Fruit fly (Drosophila melanogaster) whole organism, embryonic: ENCODE data around the gene Cyp310a1.

Experiments
- Aef1 ChIP-seq: fragments of 200-800 bp; sonication (Bioruptor generic); IDR thresholded peaks from 3 replicates; pipeline ENCODE4 v1.3.6; 2022; ENCODE audit warnings: missing biosample characterization, missing genetic modification characterization
- Asciz ChIP-seq: fragments of 200-800 bp; sonication (Bioruptor generic); optimal IDR thresholded peaks from 2 replicates; lab custom pipeline; 2017; ENCODE audit warnings: missing biosample characterization, mild to moderate bottlenecking, missing genetic modification characterization, missing genetic modification reagents
- BtbVII ChIP-seq: fragments of 200-800 bp; sonication (Bioruptor generic); optimal IDR thresholded peaks from 3 replicates; lab custom pipeline; 2017; ENCODE audit warnings: missing biosample characterization, mild to moderate bottlenecking, missing genetic modification characterization
- C15 ChIP-seq: fragments of 200-800 bp; sonication (Bioruptor generic); IDR thresholded peaks from 3 replicates; pipeline ENCODE4 v1.3.6; 2022; ENCODE audit warnings: missing biosample characterization, missing genetic modification characterization
- CG1024 ChIP-seq: fragments of 200-800 bp; sonication (Bioruptor generic); IDR thresholded peaks from 2 replicates; pipeline ENCODE4 v1.3.6; 2022; ENCODE audit warnings: missing biosample characterization, missing genetic modification characterization
- CG10431 ChIP-seq: fragments of 200-800 bp; sonication (Bioruptor generic); optimal IDR thresholded peaks from 3 replicates; lab custom pipeline; 2018; ENCODE audit warnings: missing biosample characterization, mild to moderate bottlenecking, missing genetic modification characterization
- CG10543 ChIP-seq: fragments of 200-800 bp; sonication (Bioruptor generic); optimal IDR thresholded peaks from 3 replicates; lab custom pipeline; 2017; ENCODE audit warnings: missing biosample characterization, mild to moderate bottlenecking, missing genetic modification characterization, moderate library complexity
- CG10654 ChIP-seq: fragments of 200-800 bp; sonication (Bioruptor generic); optimal IDR thresholded peaks from 2 replicates; lab custom pipeline; 2016; ENCODE audit warnings: missing biosample characterization, missing genetic modification characterization
- CG12236 ChIP-seq: fragments of 200-800 bp; sonication (Bioruptor generic); optimal IDR thresholded peaks from 2 replicates; lab custom pipeline; 2016; ENCODE audit warnings: missing biosample characterization, missing genetic modification characterization
- CG13775 ChIP-seq: fragments of 200-800 bp; sonication (Bioruptor generic); optimal IDR thresholded peaks from 3 replicates; lab custom pipeline; 2017; ENCODE audit warnings: missing biosample characterization, mild to moderate bottlenecking, missing genetic modification characterization
- CG14014 ChIP-seq: fragments of 200-800 bp; sonication (Bioruptor generic); IDR thresholded peaks from 2 replicates; pipeline ENCODE4 v1.3.6; 2022; ENCODE audit warnings: missing biosample characterization, missing genetic modification characterization
- CG18262 ChIP-seq: fragments of 200-800 bp; optimal IDR thresholded peaks from 3 replicates; lab custom pipeline; 2019; ENCODE audit warnings: missing biosample characterization, mild to moderate bottlenecking, missing genetic modification characterization, moderate library complexity
- CG31441 ChIP-seq: fragments of 200-800 bp; sonication (Bioruptor generic); IDR thresholded peaks from 2 replicates; pipeline ENCODE4 v1.3.6; 2022; ENCODE audit warnings: missing biosample characterization, missing genetic modification characterization
- CG32532 ChIP-seq: fragments of 200-800 bp; sonication (Bioruptor generic); IDR thresholded peaks from 2 replicates; pipeline ENCODE4 v1.3.6; 2022; ENCODE audit warnings: missing biosample characterization, missing genetic modification characterization
- CG3726 ChIP-seq: fragments of 200-800 bp; sonication (Bioruptor generic); IDR thresholded peaks from 3 replicates; pipeline ENCODE4, ENCODE4 v1.3.6; 2022; ENCODE audit warnings: missing biosample characterization, missing genetic modification characterization
- CG3995 ChIP-seq: fragments of 200-800 bp; sonication (Bioruptor generic); optimal IDR thresholded peaks from 3 replicates; lab custom pipeline; 2016; ENCODE audit warnings: missing biosample characterization, missing genetic modification characterization
- CG6765 ChIP-seq: fragments of 200-800 bp; sonication (Bioruptor generic); optimal IDR thresholded peaks from 3 replicates; lab custom pipeline; 2017; ENCODE audit warnings: missing biosample characterization, mild to moderate bottlenecking, missing genetic modification characterization
- CG8388 ChIP-seq: fragments of 200-800 bp; sonication (Bioruptor generic); optimal IDR thresholded peaks from 2 replicates; lab custom pipeline; 2019; ENCODE audit warnings: missing biosample characterization, mild to moderate bottlenecking, missing genetic modification characterization, moderate library complexity
- CG9727 ChIP-seq: fragments of 200-800 bp; sonication (Bioruptor generic); optimal IDR thresholded peaks from 3 replicates; lab custom pipeline; 2017; ENCODE audit warnings: missing biosample characterization, mild to moderate bottlenecking, missing genetic modification characterization
- CG9932 ChIP-seq: fragments of 200-800 bp; sonication (Bioruptor generic); IDR thresholded peaks from 2 replicates; pipeline ENCODE4 v1.3.6; 2022; ENCODE audit warnings: missing biosample characterization, missing genetic modification characterization
- CkIIα-i1 ChIP-seq: fragments of 200-800 bp; sonication (Bioruptor generic); IDR thresholded peaks from 2 replicates; pipeline ENCODE4 v1.3.6; 2022; ENCODE audit warnings: missing biosample characterization, missing genetic modification characterization
- D ChIP-seq, 2 experiments: fragments of 200-800 bp in 1 of 2; fragments of >200 bp in 1 of 2; sonication (Bioruptor generic) in 1 of 2; optimal IDR thresholded peaks; 2 replicates in 1 of 2; 3 replicates in 1 of 2; lab custom pipeline; 2017; ENCODE audit warnings: mild to moderate bottlenecking in 1 of 2, missing biosample characterization in 1 of 2, missing genetic modification characterization in 1 of 2, missing genetic modification reagents in 1 of 2
- Dp ChIP-seq: fragments of 200-800 bp; sonication (Bioruptor generic); optimal IDR thresholded peaks from 2 replicates; lab custom pipeline; 2018; ENCODE audit warnings: missing biosample characterization, mild to moderate bottlenecking, missing genetic modification characterization, moderate library complexity
- Dref ChIP-seq: fragments of 200-800 bp; sonication (Bioruptor generic); IDR thresholded peaks from 2 replicates; pipeline ENCODE4 v1.3.6; 2022; ENCODE audit warnings: missing biosample characterization, missing genetic modification characterization
- Hr3 ChIP-seq: fragments of 200-800 bp; sonication (Bioruptor generic); optimal IDR thresholded peaks from 3 replicates; lab custom pipeline; 2016; ENCODE audit warnings: missing biosample characterization, missing genetic modification characterization
- MESR4 ChIP-seq: fragments of 200-800 bp; sonication (Bioruptor generic); optimal IDR thresholded peaks from 2 replicates; lab custom pipeline; 2018; ENCODE audit warnings: missing biosample characterization, mild to moderate bottlenecking, missing genetic modification characterization, moderate library complexity
- MTF-1 ChIP-seq: fragments of 200-800 bp; sonication (Bioruptor generic); optimal IDR thresholded peaks from 2 replicates; lab custom pipeline; 2018; ENCODE audit warnings: missing biosample characterization, mild to moderate bottlenecking, missing genetic modification characterization, borderline replicate concordance
- Nf-YA ChIP-seq: fragments of 200-800 bp; sonication (Bioruptor generic); IDR thresholded peaks from 2 replicates; pipeline ENCODE4 v1.3.6; 2022; ENCODE audit warnings: missing biosample characterization, missing genetic modification characterization
- Rx ChIP-seq: fragments of 200-800 bp; sonication (Bioruptor generic); IDR thresholded peaks from 2 replicates; pipeline ENCODE4 v1.3.6; 2022; ENCODE audit warnings: missing biosample characterization, missing genetic modification characterization
- Spps ChIP-seq: fragments of 200-800 bp; sonication (Bioruptor generic); optimal IDR thresholded peaks from 2 replicates; lab custom pipeline; 2018; ENCODE audit warnings: missing biosample characterization, mild to moderate bottlenecking, missing genetic modification characterization
- Stat92E ChIP-seq, 3 experiments: fragments of >200 bp in 2 of 3; fragments of 200-800 bp in 1 of 3; sonication (Bioruptor generic) in 1 of 3; optimal IDR thresholded peaks; 2 replicates each; lab custom pipeline; 2017 to 2019; ENCODE audit warnings: missing biosample characterization in 3 of 3, missing genetic modification characterization in 3 of 3, mild to moderate bottlenecking in 1 of 3, moderate library complexity in 1 of 3
- TFAM ChIP-seq: fragments of 200-800 bp; sonication (Bioruptor generic); optimal IDR thresholded peaks from 2 replicates; lab custom pipeline; 2017; ENCODE audit warnings: missing biosample characterization, missing genetic modification characterization, inconsistent platforms
- al ChIP-seq: fragments of 200-800 bp; sonication (Bioruptor generic); IDR thresholded peaks from 2 replicates; pipeline ENCODE4 v1.3.6; 2022; ENCODE audit warnings: missing biosample characterization, missing genetic modification characterization
- btn ChIP-seq: fragments of 200-800 bp; sonication (Bioruptor generic); optimal IDR thresholded peaks from 2 replicates; lab custom pipeline; 2016; ENCODE audit warnings: missing biosample characterization, missing genetic modification characterization
- chm ChIP-seq: fragments of 200-800 bp; sonication (Bioruptor generic); IDR thresholded peaks from 2 replicates; pipeline ENCODE4 v1.3.6; 2022; ENCODE audit warnings: missing biosample characterization, missing genetic modification characterization
- chn ChIP-seq: fragments of 200-800 bp; sonication (Bioruptor generic); optimal IDR thresholded peaks from 2 replicates; lab custom pipeline; 2016; ENCODE audit warnings: missing biosample characterization, missing genetic modification characterization
- dati ChIP-seq: fragments of 200-800 bp; sonication (Bioruptor generic); IDR thresholded peaks from 2 replicates; pipeline ENCODE4 v1.3.6; 2022; ENCODE audit warnings: missing biosample characterization, missing genetic modification characterization
- emc ChIP-seq: fragments of 200-800 bp; sonication (Bioruptor generic); optimal IDR thresholded peaks from 2 replicates; lab custom pipeline; 2016; ENCODE audit warnings: missing biosample characterization, missing genetic modification characterization
- en ChIP-seq: fragments of 200-800 bp; sonication (Bioruptor generic); optimal IDR thresholded peaks from 2 replicates; lab custom pipeline; 2016; ENCODE audit warnings: missing biosample characterization, missing genetic modification characterization
- esg ChIP-seq: fragments of 200-800 bp; sonication (Bioruptor generic); conservative IDR thresholded peaks from 2 replicates; pipeline ENCODE4 v1.3.6; 2022; ENCODE audit warnings: missing biosample characterization, missing genetic modification characterization
- her ChIP-seq: fragments of 200-800 bp; sonication (Bioruptor generic); optimal IDR thresholded peaks from 2 replicates; lab custom pipeline; 2016; ENCODE audit warnings: missing biosample characterization, missing genetic modification characterization
- kni ChIP-seq: fragments of 200-800 bp; sonication (Bioruptor generic); optimal IDR thresholded peaks from 3 replicates; lab custom pipeline; 2017; ENCODE audit warnings: mild to moderate bottlenecking, missing biosample characterization, missing genetic modification reagents, missing genetic modification characterization
- mam ChIP-seq: fragments of 200-800 bp; sonication (Bioruptor generic); optimal IDR thresholded peaks from 3 replicates; lab custom pipeline; 2016; ENCODE audit warnings: missing biosample characterization, missing genetic modification characterization
- phol ChIP-seq: fragments of 200-800 bp; sonication (Bioruptor generic); optimal IDR thresholded peaks from 3 replicates; lab custom pipeline; 2018; ENCODE audit warnings: missing biosample characterization, mild to moderate bottlenecking, missing genetic modification characterization, moderate library complexity
- psq ChIP-seq: fragments of 200-800 bp; sonication (Bioruptor generic); optimal IDR thresholded peaks from 2 replicates; lab custom pipeline; 2017; ENCODE audit warnings: missing biosample characterization, missing genetic modification characterization
- pum ChIP-seq: fragments of 200-800 bp; sonication (Bioruptor generic); optimal IDR thresholded peaks from 2 replicates; lab custom pipeline; 2016; ENCODE audit warnings: missing biosample characterization, missing genetic modification characterization
- repo ChIP-seq: fragments of 200-800 bp; sonication (Bioruptor generic); optimal IDR thresholded peaks from 2 replicates; lab custom pipeline; 2016; ENCODE audit warnings: missing biosample characterization, missing genetic modification characterization
- shn ChIP-seq: fragments of 200-800 bp; sonication (Bioruptor generic); optimal IDR thresholded peaks from 3 replicates; lab custom pipeline; 2016; ENCODE audit warnings: missing biosample characterization, missing genetic modification characterization
- sima ChIP-seq: fragments of 200-800 bp; sonication (Bioruptor generic); optimal IDR thresholded peaks from 2 replicates; lab custom pipeline; 2016; ENCODE audit warnings: missing biosample characterization, missing genetic modification characterization
- sug ChIP-seq: fragments of 200-800 bp; optimal IDR thresholded peaks from 2 replicates; lab custom pipeline; 2019; ENCODE audit warnings: missing biosample characterization, mild to moderate bottlenecking, missing genetic modification characterization, moderate library complexity
- zf30C ChIP-seq: fragments of 200-800 bp; sonication (Bioruptor generic); optimal IDR thresholded peaks from 3 replicates; lab custom pipeline; 2018; ENCODE audit warnings: missing biosample characterization, mild to moderate bottlenecking, missing genetic modification characterization

The Cyp310a1 gene

DNA sequence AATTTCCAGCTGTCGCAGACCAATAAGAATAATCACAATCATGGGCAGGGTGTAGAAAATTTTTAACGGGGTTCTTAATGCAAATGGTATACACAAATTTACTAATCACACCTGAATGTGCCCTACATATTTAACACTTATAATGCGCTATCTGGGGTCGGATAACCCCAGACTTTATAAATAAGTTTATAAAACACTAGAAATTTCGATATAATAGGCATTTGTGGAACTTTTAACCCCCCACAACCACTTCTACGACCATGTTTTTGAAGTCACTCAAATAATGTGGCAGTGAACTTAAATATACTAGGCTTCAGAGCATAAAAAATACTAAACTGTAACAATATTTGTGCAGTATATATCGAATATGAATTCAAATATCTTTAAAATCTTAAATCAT lies 47.8 kb downstream of the Cyp310a1 start, which contains the start of gene CG10413 (continued):
- TF ChIP-seq phol (tag; lab: Kevin White, UChicago): peak; percentile 97
- TF ChIP-seq chm (GFP tag; lab: Robert Waterston, UW): peak; percentile 93
- TF ChIP-seq Spps (tag; lab: Kevin White, UChicago): peak; percentile 95
- TF ChIP-seq shn (GFP tag; lab: Kevin White, UChicago): peak; percentile 98
- peak; percentile 87 for TF ChIP-seq sima (GFP tag; lab: Kevin White, UChicago)
- TF ChIP-seq Dp: peak; percentile 42
- TF ChIP-seq chn: peak; percentile 99
- TF ChIP-seq MESR4 (GFP tag; lab: Kevin White, UChicago): peak; percentile 79
- TF ChIP-seq mam (GFP tag; lab: Kevin White, UChicago): peak; percentile 99
- TF ChIP-seq psq (GFP tag; lab: Kevin White, UChicago): peak; percentile 87
- TF ChIP-seq CG10543 (GFP tag; lab: Kevin White, UChicago): peak; percentile 99
- TF ChIP-seq D (optimal IDR thresholded peaks at IDR 0.05; lab: Kevin White, UChicago): no peak
- peak; percentile 94 for TF ChIP-seq D (GFP tag; optimal IDR thresholded peaks at IDR 0.05; lab: Kevin White, UChicago)
- peak; percentile 93 for TF ChIP-seq Asciz (GFP tag; lab: Kevin White, UChicago)
- peak; percentile 96 for TF ChIP-seq CG9727 (GFP tag; lab: Kevin White, UChicago)
- peak; percentile 97 for TF ChIP-seq en (GFP tag; lab: Kevin White, UChicago)
- peak; percentile 97 for TF ChIP-seq CG6765 (GFP tag; lab: Kevin White, UChicago)
- peak; percentile 98 for TF ChIP-seq sug (tag; lab: Kevin White, UChicago)
- TF ChIP-seq kni (GFP tag; lab: Kevin White, UChicago): peak; percentile 90
- peak; percentile 93 for TF ChIP-seq CG10431 (GFP tag; lab: Kevin White, UChicago)
- peak; percentile 84 for TF ChIP-seq TFAM (GFP tag; lab: Kevin White, UChicago)
- peak; percentile 93 for TF ChIP-seq CG3726 (GFP tag; lab: Robert Waterston, UW)
- TF ChIP-seq CG32532 (GFP tag; lab: Robert Waterston, UW): peak; percentile 99
- TF ChIP-seq Rx: peak; percentile 95
- TF ChIP-seq zf30C (GFP tag; lab: Kevin White, UChicago): peak; percentile 60
- TF ChIP-seq Nf-YA: peak; percentile 83
- peak; percentile 86 for TF ChIP-seq CG3995
- peak; percentile 92 for TF ChIP-seq C15 (GFP tag; lab: Robert Waterston, UW)
- peak; percentile 97 for TF ChIP-seq CG31441 (GFP tag; lab: Robert Waterston, UW)
- peak; percentile 63; the same call in 1 of the 2 replicates for TF ChIP-seq CkIIα-i1 (GFP tag; lab: Robert Waterston, UW)
- peak; percentile 98 for TF ChIP-seq CG13775 (GFP tag; lab: Kevin White, UChicago)
- peak; percentile 47 for TF ChIP-seq Dref
- TF ChIP-seq CG18262 (tag; lab: Kevin White, UChicago): peak; percentile 98
- peak; percentile 88 for TF ChIP-seq CG1024 (GFP tag; lab: Robert Waterston, UW)
- TF ChIP-seq Hr3 (GFP tag; lab: Kevin White, UChicago): peak; percentile 98
- TF ChIP-seq dati: peak; percentile 86
- TF ChIP-seq btn: peak; percentile 92
- peak; percentile 98 for TF ChIP-seq CG14014 (GFP tag; lab: Robert Waterston, UW)
- peak; percentile 94 for TF ChIP-seq MTF-1 (GFP tag; lab: Kevin White, UChicago)
- peak; percentile 96 for TF ChIP-seq CG10654 (GFP tag; lab: Kevin White, UChicago)
- peak; percentile 99 for TF ChIP-seq CG9932 (GFP tag; lab: Robert Waterston, UW)
- peak; percentile 92 for TF ChIP-seq repo (GFP tag; lab: Kevin White, UChicago)
- TF ChIP-seq CG12236: peak; percentile 95
- peak; percentile 98 for TF ChIP-seq pum (GFP tag; lab: Kevin White, UChicago)
- TF ChIP-seq esg (GFP tag; lab: Robert Waterston, UW): peak; percentile 97
- TF ChIP-seq CG8388 (GFP tag; lab: Kevin White, UChicago): peak; percentile 97
- peak in 1 of 3 experiments; percentile 95 for TF ChIP-seq Stat92E (GFP tag; optimal IDR thresholded peaks at IDR 0.05; lab: Kevin White, UChicago)
- TF ChIP-seq her (GFP tag; lab: Kevin White, UChicago): peak; percentile 96
- TF ChIP-seq Aef1: peak; percentile 95
- peak; percentile 92 for TF ChIP-seq emc (GFP tag; lab: Kevin White, UChicago)
- peak; percentile 98 for TF ChIP-seq al (GFP tag; lab: Robert Waterston, UW)
- peak; percentile 98 for TF ChIP-seq BtbVII (GFP tag; lab: Kevin White, UChicago)
